Worm (Caenorhabditis elegans): ENCODE results near the gene H01M10.1.
A peak's percentile ranks its signal among the peaks of the same experiment; 100 is the strongest.

DNA sequence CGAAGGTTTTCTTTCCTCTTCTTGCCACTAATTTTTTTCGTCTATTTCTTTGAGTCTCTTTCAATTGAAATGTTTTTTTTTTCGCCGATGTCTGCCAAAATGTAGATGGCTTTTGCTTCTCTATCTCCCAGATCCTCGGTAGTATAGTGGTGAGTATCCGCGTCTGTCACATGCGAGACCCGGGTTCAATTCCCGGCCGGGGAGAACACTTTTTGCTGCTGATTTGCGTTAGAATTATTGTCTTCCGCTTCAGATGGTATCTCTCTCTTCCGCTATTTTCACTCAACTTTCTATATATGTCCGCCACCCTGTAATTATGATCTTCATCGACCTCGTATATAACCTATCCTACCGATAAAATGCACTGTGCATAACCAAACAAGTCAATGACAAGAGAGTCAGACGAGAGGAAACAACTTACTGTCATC lies 26.9 kb downstream of the H01M10.1 start:
- TF ChIP-seq dao-5 (tag; optimal IDR thresholded peaks at IDR 0.05) = peak; percentile 80
- TF ChIP-seq W03F9.2 (tag; optimal IDR thresholded peaks at IDR 0.05) = peak; percentile 62
- peak; percentile 88 for TF ChIP-seq him-1 (tag; optimal IDR thresholded peaks at IDR 0.05)
